Worm (Caenorhabditis elegans) whole organism, L2 larva: ENCODE results near the gene F45E1.1.

Source experiments
- C34F6.9 ChIP-seq: fragments of 150-350 bp; optimal IDR thresholded peaks from 2 replicates; lab custom pipeline; 2014; ENCODE audit warnings: missing biosample characterization, missing genetic modification characterization
- F13H6.1 ChIP-seq: sonication (generic microtip); optimal IDR thresholded peaks from 2 replicates; lab custom pipeline; 2016; ENCODE audit warnings: missing genetic modification characterization, missing compliant biosample characterization
- Y55F3AM.14 ChIP-seq: fragments of 200-800 bp; sonication (Bioruptor generic); optimal IDR thresholded peaks from 2 replicates; lab custom pipeline; 2018; ENCODE audit warnings: mild to moderate bottlenecking, missing genetic modification characterization, missing compliant biosample characterization
- ZK546.5 ChIP-seq: sonication (generic microtip); optimal IDR thresholded peaks from 2 replicates; lab custom pipeline; 2017; ENCODE audit warnings: missing biosample characterization, missing genetic modification characterization
- aly-2 ChIP-seq: fragments of 150-350 bp; optimal IDR thresholded peaks from 2 replicates; lab custom pipeline; 2014; ENCODE audit warnings: missing biosample characterization, missing genetic modification characterization
- ama-1 ChIP-seq: fragments of 150-350 bp; optimal IDR thresholded peaks from 2 replicates; lab custom pipeline; 2018; ENCODE audit warnings: inconsistent platforms
- blmp-1 ChIP-seq: sonication (generic microtip); optimal IDR thresholded peaks from 2 replicates; lab custom pipeline; 2017; ENCODE audit warnings: missing genetic modification characterization, mild to moderate bottlenecking, missing compliant biosample characterization, antibody characterized with exemption, moderate library complexity; ENCODE audit not compliant: insufficient read depth
- ceh-16 ChIP-seq: fragments of 150-350 bp; optimal IDR thresholded peaks from 2 replicates; lab custom pipeline; 2014; ENCODE audit warnings: missing biosample characterization, missing genetic modification characterization
- egl-27 ChIP-seq: sonication (generic microtip); optimal IDR thresholded peaks from 3 replicates; lab custom pipeline; 2017; ENCODE audit warnings: missing biosample characterization, missing genetic modification reagents, missing genetic modification characterization
- elt-1 ChIP-seq: fragments of 150-350 bp; optimal IDR thresholded peaks from 2 replicates; lab custom pipeline; 2014; ENCODE audit warnings: missing biosample characterization, missing genetic modification characterization
- elt-3 ChIP-seq: sonication (generic microtip); optimal IDR thresholded peaks from 2 replicates; lab custom pipeline; 2017; ENCODE audit warnings: missing biosample characterization, missing genetic modification characterization
- fos-1 ChIP-seq: fragments of 150-350 bp; optimal IDR thresholded peaks from 2 replicates; lab custom pipeline; 2014; ENCODE audit warnings: missing biosample characterization, missing genetic modification characterization
- gmeb-1 ChIP-seq: fragments of 150-350 bp; optimal IDR thresholded peaks from 2 replicates; lab custom pipeline; 2014; ENCODE audit warnings: missing biosample characterization, missing genetic modification characterization
- lin-11 ChIP-seq: fragments of 150-350 bp; sonication (generic microtip); optimal IDR thresholded peaks from 2 replicates; lab custom pipeline; 2014; ENCODE audit warnings: missing biosample characterization, missing genetic modification characterization, inconsistent platforms, mixed read lengths
- lin-13 ChIP-seq: fragments of 150-350 bp; optimal IDR thresholded peaks from 2 replicates; lab custom pipeline; 2014; ENCODE audit warnings: missing biosample characterization, missing genetic modification reagents, missing genetic modification characterization
- lin-39 ChIP-seq: fragments of 150-350 bp; optimal IDR thresholded peaks from 2 replicates; lab custom pipeline; 2014; ENCODE audit warnings: missing biosample characterization, missing genetic modification reagents, missing genetic modification characterization
- lsy-2 ChIP-seq, 2 experiments: fragments of 150-350 bp in 1 of 2; sonication (generic microtip) in 1 of 2; optimal IDR thresholded peaks; 2 replicates each; lab custom pipeline; 2014 to 2017; ENCODE audit warnings: missing biosample characterization in 2 of 2, missing genetic modification characterization in 2 of 2
- mab-5 ChIP-seq: fragments of 150-350 bp; optimal IDR thresholded peaks from 2 replicates; lab custom pipeline; 2014; ENCODE audit warnings: missing biosample characterization, missing genetic modification characterization
- mbf-1 ChIP-seq: sonication (generic microtip); optimal IDR thresholded peaks from 2 replicates; lab custom pipeline; 2017; ENCODE audit warnings: missing biosample characterization, missing genetic modification characterization
- mdl-1 ChIP-seq, 2 experiments: fragments of 150-350 bp in 1 of 2; sonication (generic microtip) in 1 of 2; optimal IDR thresholded peaks; 2 replicates each; lab custom pipeline; 2017; ENCODE audit warnings: missing biosample characterization in 2 of 2, missing genetic modification characterization in 2 of 2
- nhr-10 ChIP-seq: sonication (generic microtip); optimal IDR thresholded peaks from 2 replicates; lab custom pipeline; 2017; ENCODE audit warnings: missing biosample characterization, missing genetic modification characterization
- nhr-11 ChIP-seq: fragments of 150-350 bp; optimal IDR thresholded peaks from 2 replicates; lab custom pipeline; 2014; ENCODE audit warnings: missing biosample characterization, missing genetic modification characterization
- nhr-12 ChIP-seq: fragments of 150-350 bp; optimal IDR thresholded peaks from 2 replicates; lab custom pipeline; 2014; ENCODE audit warnings: missing biosample characterization, missing genetic modification characterization
- nhr-129 ChIP-seq: fragments of 150-350 bp; optimal IDR thresholded peaks from 2 replicates; lab custom pipeline; 2014; ENCODE audit warnings: missing biosample characterization, missing genetic modification characterization
- nhr-21 ChIP-seq: fragments of 150-350 bp; optimal IDR thresholded peaks from 2 replicates; lab custom pipeline; 2014; ENCODE audit warnings: missing biosample characterization, missing genetic modification characterization
- nhr-6 ChIP-seq: fragments of 150-350 bp; optimal IDR thresholded peaks from 2 replicates; lab custom pipeline; 2014; ENCODE audit warnings: missing biosample characterization, missing genetic modification characterization
- nhr-77 ChIP-seq: fragments of 150-350 bp; optimal IDR thresholded peaks from 2 replicates; lab custom pipeline; 2014; ENCODE audit warnings: missing biosample characterization, missing genetic modification characterization
- peb-1 ChIP-seq: fragments of 150-350 bp; optimal IDR thresholded peaks from 2 replicates; lab custom pipeline; 2014; ENCODE audit warnings: missing biosample characterization, missing genetic modification characterization
- sem-4 ChIP-seq: fragments of 150-350 bp; optimal IDR thresholded peaks from 2 replicates; lab custom pipeline; 2014; ENCODE audit warnings: missing biosample characterization, missing genetic modification reagents, missing genetic modification characterization
- skn-1 ChIP-seq: sonication (generic microtip); optimal IDR thresholded peaks from 2 replicates; lab custom pipeline; 2017; ENCODE audit warnings: missing biosample characterization, missing genetic modification characterization
- sma-3 ChIP-seq: sonication (generic microtip); optimal IDR thresholded peaks from 2 replicates; lab custom pipeline; 2016; ENCODE audit warnings: missing genetic modification reagents, missing genetic modification characterization, missing compliant biosample characterization
- sma-9 ChIP-seq, 2 experiments: fragments of 150-350 bp in 1 of 2; sonication (generic microtip) in 1 of 2; optimal IDR thresholded peaks; 2 replicates each; lab custom pipeline; 2014 to 2016; ENCODE audit warnings: missing genetic modification characterization in 2 of 2, mild to moderate bottlenecking in 1 of 2, missing biosample characterization in 1 of 2, missing compliant biosample characterization in 1 of 2, missing genetic modification reagents in 1 of 2, moderate library complexity in 1 of 2
- unc-39 ChIP-seq: fragments of 150-350 bp; optimal IDR thresholded peaks from 2 replicates; lab custom pipeline; 2014; ENCODE audit warnings: missing biosample characterization, missing genetic modification characterization
- unc-55 ChIP-seq: fragments of 150-350 bp; sonication (generic microtip); optimal IDR thresholded peaks from 3 replicates; lab custom pipeline; 2014; ENCODE audit warnings: missing biosample characterization, missing genetic modification reagents, missing genetic modification characterization
- unc-62 ChIP-seq: fragments of 150-350 bp; optimal IDR thresholded peaks from 2 replicates; lab custom pipeline; 2014; ENCODE audit warnings: missing biosample characterization, missing genetic modification reagents, missing genetic modification characterization
- zag-1 ChIP-seq: fragments of 150-350 bp; optimal IDR thresholded peaks from 2 replicates; lab custom pipeline; 2014; ENCODE audit warnings: missing biosample characterization, missing genetic modification characterization
- ztf-1 ChIP-seq: fragments of 200-800 bp; sonication (Bioruptor generic); conservative IDR thresholded peaks from 2 replicates; pipeline ENCODE4 v1.3.6; 2022; ENCODE audit warnings: missing genetic modification characterization, missing compliant biosample characterization
- ztf-11 ChIP-seq: sonication (generic microtip); optimal IDR thresholded peaks from 2 replicates; lab custom pipeline; 2017; ENCODE audit warnings: missing biosample characterization, missing genetic modification characterization
- ztf-4 ChIP-seq: fragments of 150-350 bp; optimal IDR thresholded peaks from 2 replicates; lab custom pipeline; 2014; ENCODE audit warnings: missing biosample characterization, missing genetic modification characterization

F45E1.1 gene

ce11 chrX:7988457-7988856, 15.0 kb upstream of the F45E1.1 start:
- TF ChIP-seq elt-3 (tag; lab: Kevin White, UChicago): no peak
- TF ChIP-seq Y55F3AM.14 (GFP tag; lab: Kevin White, UChicago): no peak
- no peak for TF ChIP-seq nhr-10 (tag; lab: Kevin White, UChicago)
- no peak for TF ChIP-seq C34F6.9 (tag; lab: Kevin White, UChicago)
- no peak for TF ChIP-seq nhr-12 (tag; lab: Kevin White, UChicago)
- TF ChIP-seq sma-9 (GFP tag; optimal IDR thresholded peaks at IDR 0.05; lab: Kevin White, UChicago): no peak
- TF ChIP-seq sma-9 (tag; optimal IDR thresholded peaks at IDR 0.05; lab: Kevin White, UChicago): no peak
- no peak for TF ChIP-seq blmp-1
- TF ChIP-seq lin-39 (tag; lab: Kevin White, UChicago): no peak
- no peak for TF ChIP-seq ztf-1 (GFP tag; lab: Robert Waterston, UW)
- TF ChIP-seq elt-1 (tag; lab: Kevin White, UChicago): no peak

- TF ChIP-seq ztf-11 (tag; lab: Kevin White, UChicago): no peak
Measured at ce11 chrX:7989155-7989554, 14.3 kb upstream of the F45E1.1 start.

ce11 chrX:7990282-7990681, 13.2 kb upstream of the F45E1.1 start:
- TF ChIP-seq nhr-129 (tag; lab: Kevin White, UChicago) (no peak), sma-9 (GFP tag; optimal IDR thresholded peaks at IDR 0.05; lab: Kevin White, UChicago) (peak; percentile 23), sma-9 (tag; optimal IDR thresholded peaks at IDR 0.05; lab: Kevin White, UChicago) (no peak), ama-1 (no peak), nhr-6 (no peak), sem-4 (tag; lab: Kevin White, UChicago) (peak; percentile 31), zag-1 (no peak), lin-13 (no peak), egl-27 (tag; lab: Kevin White, UChicago) (peak; percentile 81), sma-3 (GFP tag; lab: Kevin White, UChicago) (peak; percentile 53), gmeb-1 (tag; lab: Kevin White, UChicago) (no peak), unc-62 (GFP tag; lab: Kevin White, UChicago) (no peak), lin-11 (no peak), C34F6.9 (tag; lab: Kevin White, UChicago) (no peak), mdl-1 (tag; optimal IDR thresholded peaks at IDR 0.05; lab: Kevin White, UChicago) (no peak), nhr-11 (tag; lab: Kevin White, UChicago) (no peak), nhr-77 (tag; lab: Kevin White, UChicago) (no peak), ztf-1 (GFP tag; lab: Robert Waterston, UW) (no peak), fos-1 (tag; lab: Kevin White, UChicago) (no peak), peb-1 (tag; lab: Kevin White, UChicago) (no peak), skn-1 (no peak), elt-3 (tag; lab: Kevin White, UChicago) (no peak), lsy-2 (tag; optimal IDR thresholded peaks at IDR 0.05; lab: Kevin White, UChicago) (no peak), blmp-1 (peak; percentile 85), unc-39 (tag; lab: Kevin White, UChicago) (no peak), mab-5 (no peak), Y55F3AM.14 (GFP tag; lab: Kevin White, UChicago) (no peak), aly-2 (tag; lab: Kevin White, UChicago) (no peak), nhr-21 (tag; lab: Kevin White, UChicago) (peak; percentile 39), unc-55 (GFP tag; lab: Kevin White, UChicago) (no peak), ceh-16 (tag; lab: Kevin White, UChicago) (no peak), mbf-1 (no peak), lin-39 (tag; lab: Kevin White, UChicago) (no peak)

- TF ChIP-seq ztf-11 (tag; lab: Kevin White, UChicago): no peak
- TF ChIP-seq ZK546.5 (tag; lab: Kevin White, UChicago): no peak
- no peak for TF ChIP-seq ztf-4 (tag; lab: Kevin White, UChicago)
- no peak for TF ChIP-seq aly-2 (tag; lab: Kevin White, UChicago)
- no peak for TF ChIP-seq unc-55 (GFP tag; lab: Kevin White, UChicago)
- TF ChIP-seq mab-5: no peak
- no peak for TF ChIP-seq lsy-2 (tag; optimal IDR thresholded peaks at IDR 0.05; lab: Kevin White, UChicago)
- TF ChIP-seq lin-11: no peak
- TF ChIP-seq F13H6.1 (tag; lab: Kevin White, UChicago): no peak
- TF ChIP-seq nhr-6: no peak
- TF ChIP-seq, all 48 proteins: peak for 0
Measured at ce11 chrX:7992102-7992501, 11.4 kb upstream of the F45E1.1 start.
